Fruit fly (Drosophila melanogaster) whole organism, prepupa: ENCODE measurements around the gene CG1951.

Experiments used
- CG10669 ChIP-seq: fragments of 200-800 bp; sonication (Bioruptor generic); optimal IDR thresholded peaks from 3 replicates; lab custom pipeline; 2018; ENCODE audit warnings: missing biosample characterization, mild to moderate bottlenecking, missing genetic modification characterization, moderate library complexity
- CG11294 ChIP-seq: fragments of 200-800 bp; sonication (Bioruptor generic); IDR thresholded peaks from 2 replicates; pipeline ENCODE4 v1.3.6; 2022; ENCODE audit warnings: missing biosample characterization, missing genetic modification characterization
- CG32006 ChIP-seq: fragments of 200-800 bp; sonication (Bioruptor generic); optimal IDR thresholded peaks from 3 replicates; lab custom pipeline; 2017; ENCODE audit warnings: missing biosample characterization, mild to moderate bottlenecking, missing genetic modification characterization
- Eip78C ChIP-seq: fragments of 200-800 bp; sonication (Bioruptor generic); peaks from one replicate; lab custom pipeline; 2016; ENCODE audit warnings: missing biosample characterization, missing genetic modification characterization
- Gug ChIP-seq: fragments of 200-800 bp; sonication (Bioruptor generic); IDR thresholded peaks from 2 replicates; pipeline ENCODE4 v1.3.6; 2022; ENCODE audit warnings: missing biosample characterization, missing genetic modification characterization
- Hr38 ChIP-seq: sonication (Bioruptor generic); optimal IDR thresholded peaks from 2 replicates; lab custom pipeline; 2016; ENCODE audit warnings: missing biosample characterization, missing genetic modification characterization
- OdsH ChIP-seq: fragments of 200-800 bp; sonication (Bioruptor generic); optimal IDR thresholded peaks from 3 replicates; lab custom pipeline; 2016; ENCODE audit warnings: missing biosample characterization, missing genetic modification characterization
- eg ChIP-seq: fragments of 200-800 bp; sonication (Bioruptor generic); IDR thresholded peaks from 3 replicates; pipeline ENCODE4 v1.3.6; 2022; ENCODE audit warnings: missing biosample characterization, missing genetic modification characterization
- fd59A ChIP-seq: fragments of 200-800 bp; sonication (Bioruptor generic); optimal IDR thresholded peaks from 2 replicates; lab custom pipeline; 2017; ENCODE audit warnings: missing biosample characterization, mild to moderate bottlenecking, missing genetic modification characterization, missing genetic modification reagents
- net ChIP-seq: fragments of 200-800 bp; sonication (Bioruptor generic); optimal IDR thresholded peaks from 3 replicates; lab custom pipeline; 2016; ENCODE audit warnings: missing biosample characterization, missing genetic modification characterization
- spab ChIP-seq: fragments of 200-800 bp; sonication (Bioruptor generic); optimal IDR thresholded peaks from 2 replicates; lab custom pipeline; 2017; ENCODE audit warnings: missing biosample characterization, mild to moderate bottlenecking, missing genetic modification characterization, missing genetic modification reagents
- ss ChIP-seq, 2 experiments: fragments of 200-800 bp; sonication (Bioruptor generic); optimal IDR thresholded peaks; 2 replicates in 1 of 2; 3 replicates in 1 of 2; lab custom pipeline; 2017 to 2018; ENCODE audit warnings: mild to moderate bottlenecking in 2 of 2, missing biosample characterization in 2 of 2, missing genetic modification characterization in 2 of 2, moderate library complexity in 1 of 2

- TF ChIP-seq ss (GFP tag; optimal IDR thresholded peaks at IDR 0.05; lab: Kevin White, UChicago) (no peak), spab (no peak), Eip78C (GFP tag; lab: Kevin White, UChicago) (no peak), Hr38 (no peak), fd59A (GFP tag; lab: Kevin White, UChicago) (no peak), net (no peak), OdsH (GFP tag; lab: Kevin White, UChicago) (no peak), eg (GFP tag; lab: Robert Waterston, UW) (no peak), CG11294 (GFP tag; lab: Robert Waterston, UW) (no peak), CG32006 (GFP tag; lab: Kevin White, UChicago) (no peak), CG10669 (GFP tag; lab: Kevin White, UChicago) (no peak), Gug (no peak)
Measured at dm6 chr3R:29032542-29032941, 5.5 kb downstream of the CG1951 start, which contains the start of gene Ssl2.
